Fruit fly (Drosophila melanogaster): ENCODE data around the gene alpha4GT1.

- no peak for TF ChIP-seq HmgD (GFP tag; optimal IDR thresholded peaks at IDR 0.05)
- TF ChIP-seq CG10543 (GFP tag; optimal IDR thresholded peaks at IDR 0.05): no peak
- no peak for TF ChIP-seq CG17385 (GFP tag; optimal IDR thresholded peaks at IDR 0.05)
- no peak for TF ChIP-seq pros (GFP tag; optimal IDR thresholded peaks at IDR 0.05)
- no peak for TF ChIP-seq Oli (tag; optimal IDR thresholded peaks at IDR 0.05)
These were observed 6.1 kb upstream of the alpha4GT1 start, which contains the start of the genes Sf3b2 and CG17219 for dm6 chr2L:3029012-3029411.

Measured in whole organism, embryonic.